Fruit fly (Drosophila melanogaster) whole organism, embryonic: Measurements from ENCODE around the gene Sgs1.

ENCODE experiments used
- ATbp ChIP-seq: fragments of 200-800 bp; sonication (Bioruptor generic); optimal IDR thresholded peaks from 2 replicates; lab custom pipeline; 2017; ENCODE audit warnings: missing biosample characterization, mild to moderate bottlenecking, missing genetic modification characterization, missing genetic modification reagents
- CG10543 ChIP-seq: fragments of 200-800 bp; sonication (Bioruptor generic); optimal IDR thresholded peaks from 3 replicates; lab custom pipeline; 2017; ENCODE audit warnings: missing biosample characterization, mild to moderate bottlenecking, missing genetic modification characterization, moderate library complexity
- CG15479 ChIP-seq: fragments of 200-800 bp; sonication (Bioruptor generic); optimal IDR thresholded peaks from 3 replicates; lab custom pipeline; 2019; ENCODE audit warnings: missing biosample characterization, mild to moderate bottlenecking, missing genetic modification characterization, moderate library complexity
- CG16779 ChIP-seq: fragments of 200-800 bp; sonication (Bioruptor generic); IDR thresholded peaks from 2 replicates; pipeline ENCODE4 v1.3.6; 2022; ENCODE audit warnings: missing biosample characterization, missing genetic modification characterization
- CG3163 ChIP-seq: fragments of 200-800 bp; sonication (Bioruptor generic); optimal IDR thresholded peaks from 3 replicates; lab custom pipeline; 2016; ENCODE audit warnings: missing biosample characterization, missing genetic modification characterization
- CG3995 ChIP-seq: fragments of 200-800 bp; sonication (Bioruptor generic); optimal IDR thresholded peaks from 3 replicates; lab custom pipeline; 2016; ENCODE audit warnings: missing biosample characterization, missing genetic modification characterization
- CG43689 ChIP-seq: fragments of 200-800 bp; sonication (Bioruptor generic); IDR thresholded peaks from 2 replicates; pipeline ENCODE4 v1.3.6; 2022; ENCODE audit warnings: missing biosample characterization, missing genetic modification characterization
- CG5953 ChIP-seq: fragments of 200-800 bp; sonication (Bioruptor generic); IDR thresholded peaks from 2 replicates; pipeline ENCODE4 v1.3.6; 2022; ENCODE audit warnings: missing biosample characterization, missing genetic modification characterization
- CTCF ChIP-seq: fragments of 200-800 bp; sonication (Bioruptor generic); optimal IDR thresholded peaks from 2 replicates; lab custom pipeline; 2017; ENCODE audit warnings: missing biosample characterization, mild to moderate bottlenecking, missing genetic modification characterization, moderate library complexity
- Dbx ChIP-seq: fragments of 200-800 bp; sonication (Bioruptor generic); IDR thresholded peaks from 3 replicates; pipeline ENCODE4 v1.3.6; 2022; ENCODE audit warnings: missing biosample characterization, missing genetic modification characterization
- Dip3 ChIP-seq: fragments of 200-800 bp; sonication (Bioruptor generic); optimal IDR thresholded peaks from 3 replicates; lab custom pipeline; 2016; ENCODE audit warnings: missing biosample characterization, missing genetic modification characterization
- GATAe ChIP-seq: fragments of 200-800 bp; sonication (Bioruptor generic); conservative IDR thresholded peaks from 2 replicates; pipeline ENCODE4 v1.3.6; 2022; ENCODE audit warnings: missing biosample characterization, missing genetic modification characterization
- Lhr ChIP-seq: fragments of 200-800 bp; sonication (Bioruptor generic); optimal IDR thresholded peaks from 3 replicates; lab custom pipeline; 2017; ENCODE audit warnings: mild to moderate bottlenecking, missing biosample characterization, missing genetic modification reagents, missing genetic modification characterization
- Med ChIP-seq: fragments of 200-800 bp; sonication (Bioruptor generic); peaks from one replicate; lab custom pipeline; 2016; ENCODE audit warnings: missing biosample characterization, missing genetic modification characterization, mild to moderate bottlenecking, inconsistent platforms, moderate library complexity
- Nf-YB ChIP-seq: fragments of 200-800 bp; sonication (Bioruptor generic); optimal IDR thresholded peaks from 3 replicates; lab custom pipeline; 2019; ENCODE audit warnings: missing biosample characterization, mild to moderate bottlenecking, missing genetic modification characterization, moderate library complexity
- Sin3A ChIP-seq: fragments of >200 bp; optimal IDR thresholded peaks from 2 replicates; lab custom pipeline; 2018
- Six4 ChIP-seq: fragments of 200-800 bp; sonication (Bioruptor generic); optimal IDR thresholded peaks from 2 replicates; lab custom pipeline; 2016; ENCODE audit warnings: missing biosample characterization, missing genetic modification characterization
- abd-A ChIP-seq: fragments of 200-800 bp; sonication (Bioruptor generic); optimal IDR thresholded peaks from 3 replicates; lab custom pipeline; 2019; ENCODE audit warnings: missing biosample characterization, mild to moderate bottlenecking, missing genetic modification characterization, moderate library complexity
- amos ChIP-seq: fragments of 200-800 bp; sonication (Bioruptor generic); IDR thresholded peaks from 2 replicates; pipeline ENCODE4 v1.3.6; 2022; ENCODE audit warnings: missing biosample characterization, missing genetic modification characterization; ENCODE audit not compliant: partially characterized antibody
- aop ChIP-seq: fragments of 200-800 bp; sonication (Bioruptor generic); IDR thresholded peaks from 2 replicates; pipeline ENCODE4 v1.3.6; 2022; ENCODE audit warnings: missing biosample characterization, missing genetic modification characterization
- bbx ChIP-seq: fragments of 200-800 bp; sonication (Bioruptor generic); IDR thresholded peaks from 2 replicates; pipeline ENCODE4 v1.3.6; 2022; ENCODE audit warnings: missing biosample characterization, missing genetic modification characterization; ENCODE audit not compliant: partially characterized antibody
- cas ChIP-seq: fragments of 200-800 bp; sonication (Bioruptor generic); IDR thresholded peaks from 2 replicates; pipeline ENCODE4 v1.3.6; 2022; ENCODE audit warnings: missing biosample characterization, missing genetic modification characterization
- cwo ChIP-seq: fragments of 200-800 bp; sonication (Bioruptor generic); optimal IDR thresholded peaks from 3 replicates; lab custom pipeline; 2017; ENCODE audit warnings: missing biosample characterization, missing genetic modification characterization, mild to moderate bottlenecking, moderate library complexity, missing genetic modification reagents
- da ChIP-seq: fragments of 200-800 bp; sonication (Bioruptor generic); optimal IDR thresholded peaks from 2 replicates; lab custom pipeline; 2016; ENCODE audit warnings: missing biosample characterization, missing genetic modification characterization
- eve ChIP-seq, 2 experiments: fragments of >200 bp; optimal IDR thresholded peaks; 2 replicates each; lab custom pipeline; 2017; ENCODE audit warnings: missing biosample characterization in 2 of 2, missing genetic modification characterization in 2 of 2
- exex ChIP-seq: fragments of 200-800 bp; sonication (Bioruptor generic); optimal IDR thresholded peaks from 4 replicates; lab custom pipeline; 2018; ENCODE audit warnings: missing biosample characterization, mild to moderate bottlenecking, missing genetic modification characterization, moderate library complexity
- fd102C ChIP-seq: fragments of 200-800 bp; sonication (Bioruptor generic); optimal IDR thresholded peaks from 2 replicates; lab custom pipeline; 2018; ENCODE audit warnings: missing biosample characterization, mild to moderate bottlenecking, missing genetic modification characterization, moderate library complexity
- fd3F ChIP-seq: fragments of 200-800 bp; sonication (Bioruptor generic); optimal IDR thresholded peaks from 2 replicates; lab custom pipeline; 2018; ENCODE audit warnings: missing biosample characterization, mild to moderate bottlenecking, missing genetic modification characterization, moderate library complexity
- ftz-f1 ChIP-seq: fragments of 200-800 bp; sonication (Bioruptor generic); optimal IDR thresholded peaks from 2 replicates; lab custom pipeline; 2016; ENCODE audit warnings: missing biosample characterization, missing genetic modification characterization
- gem ChIP-seq: fragments of 200-800 bp; sonication (Bioruptor generic); optimal IDR thresholded peaks from 2 replicates; lab custom pipeline; 2019; ENCODE audit warnings: missing biosample characterization, mild to moderate bottlenecking, missing genetic modification characterization, moderate library complexity
- grn ChIP-seq: fragments of 200-800 bp; sonication (Bioruptor generic); optimal IDR thresholded peaks from 3 replicates; lab custom pipeline; 2017; ENCODE audit warnings: missing biosample characterization, missing genetic modification characterization
- gt ChIP-seq: fragments of 200-800 bp; sonication (Bioruptor generic); IDR thresholded peaks from 2 replicates; pipeline ENCODE4 v1.3.6; 2022; ENCODE audit warnings: missing biosample characterization, missing genetic modification characterization
- kah ChIP-seq: fragments of 200-800 bp; sonication (Bioruptor generic); optimal IDR thresholded peaks from 2 replicates; lab custom pipeline; 2018; ENCODE audit warnings: missing biosample characterization, mild to moderate bottlenecking, missing genetic modification characterization
- ken ChIP-seq: fragments of 200-800 bp; sonication (Bioruptor generic); IDR thresholded peaks from 3 replicates; pipeline ENCODE4 v1.3.6; 2022; ENCODE audit warnings: missing biosample characterization, missing genetic modification characterization
- lilli ChIP-seq: fragments of 200-800 bp; sonication (Bioruptor generic); optimal IDR thresholded peaks from 3 replicates; lab custom pipeline; 2016; ENCODE audit warnings: missing biosample characterization, missing genetic modification characterization
- lola ChIP-seq, 3 experiments: fragments of >200 bp in 2 of 3; fragments of 200-800 bp in 1 of 3; sonication (Bioruptor generic) in 1 of 3; optimal IDR thresholded peaks; 2 replicates each; lab custom pipeline; 2017 to 2019; ENCODE audit warnings: missing biosample characterization in 3 of 3, missing genetic modification characterization in 3 of 3, mild to moderate bottlenecking in 1 of 3, moderate library complexity in 1 of 3
- mirr ChIP-seq: fragments of 200-800 bp; sonication (Bioruptor generic); optimal IDR thresholded peaks from 3 replicates; lab custom pipeline; 2018; ENCODE audit warnings: missing biosample characterization, mild to moderate bottlenecking, missing genetic modification characterization
- nmo ChIP-seq: fragments of 200-800 bp; sonication (Bioruptor generic); optimal IDR thresholded peaks from 2 replicates; lab custom pipeline; 2018; ENCODE audit warnings: missing biosample characterization, mild to moderate bottlenecking, missing genetic modification characterization, moderate library complexity
- onecut ChIP-seq: fragments of 200-800 bp; sonication (Bioruptor generic); IDR thresholded peaks from 2 replicates; pipeline ENCODE4 v1.3.6; 2022; ENCODE audit warnings: missing biosample characterization, missing genetic modification characterization
- pita ChIP-seq: fragments of 200-800 bp; sonication (Bioruptor generic); optimal IDR thresholded peaks from 2 replicates; lab custom pipeline; 2017; ENCODE audit warnings: missing biosample characterization, mild to moderate bottlenecking, missing genetic modification characterization
- row ChIP-seq: fragments of 200-800 bp; sonication (Bioruptor generic); IDR thresholded peaks from 3 replicates; pipeline ENCODE4 v1.3.6; 2022; ENCODE audit warnings: missing biosample characterization, missing genetic modification characterization
- scrt ChIP-seq: fragments of 200-800 bp; sonication (Bioruptor generic); optimal IDR thresholded peaks from 2 replicates; lab custom pipeline; 2018; ENCODE audit warnings: missing biosample characterization, mild to moderate bottlenecking, missing genetic modification characterization, moderate library complexity
- sd ChIP-seq: fragments of 200-800 bp; sonication (Bioruptor generic); optimal IDR thresholded peaks from 3 replicates; lab custom pipeline; 2018; ENCODE audit warnings: missing biosample characterization, mild to moderate bottlenecking, missing genetic modification characterization, moderate library complexity
- sens ChIP-seq: fragments of 200-800 bp; sonication (Bioruptor generic); peaks from one replicate; lab custom pipeline; 2016; ENCODE audit warnings: missing biosample characterization, missing genetic modification characterization
- sqz ChIP-seq: fragments of 200-800 bp; sonication (Bioruptor generic); optimal IDR thresholded peaks from 3 replicates; lab custom pipeline; 2018; ENCODE audit warnings: missing biosample characterization, mild to moderate bottlenecking, missing genetic modification characterization
- sug ChIP-seq: fragments of 200-800 bp; optimal IDR thresholded peaks from 2 replicates; lab custom pipeline; 2019; ENCODE audit warnings: missing biosample characterization, mild to moderate bottlenecking, missing genetic modification characterization, moderate library complexity

Sgs1 gene

dm6 chr2L:4891914-4892469 lies 45.2 kb upstream of the Sgs1 start, which contains the start of gene CG3036 (continued):
- TF ChIP-seq row (peak; percentile 6; the same call in 1 of the 3 replicates), nmo (GFP tag; lab: Kevin White, UChicago) (peak; percentile 29), cas (GFP tag; lab: Robert Waterston, UW) (no peak)
- TF ChIP-seq, all 482 proteins: peak for 202

- TF ChIP-seq sug (peak; percentile 32), scrt (GFP tag; lab: Kevin White, UChicago) (no peak), grn (peak; percentile 81), Sin3A (lab: Kevin White, UChicago) (no peak), CG15479 (GFP tag; lab: Kevin White, UChicago) (peak; percentile 36), Dip3 (GFP tag; lab: Kevin White, UChicago) (no peak), mirr (GFP tag; lab: Kevin White, UChicago) (peak; percentile 30), CG3995 (no peak), sd (tag; lab: Kevin White, UChicago) (peak; percentile 9), amos (GFP tag; lab: Robert Waterston, UW) (no peak), lilli (GFP tag; lab: Kevin White, UChicago) (no peak), exex (tag; lab: Kevin White, UChicago) (peak; percentile 55), cwo (GFP tag; lab: Kevin White, UChicago) (peak; percentile 83), GATAe (GFP tag; lab: Robert Waterston, UW) (peak; percentile 33; the same call in 1 of the 2 replicates), bbx (GFP tag; lab: Robert Waterston, UW) (no peak), fd102C (GFP tag; lab: Kevin White, UChicago) (no peak), eve (GFP tag; optimal IDR thresholded peaks at IDR 0.05; lab: Kevin White, UChicago) (peak in 1 of 2 experiments; percentile 32), sqz (GFP tag; lab: Kevin White, UChicago) (no peak), CG3163 (GFP tag; lab: Kevin White, UChicago) (no peak), CTCF (no peak), da (GFP tag; lab: Kevin White, UChicago) (no peak)
- TF ChIP-seq, all 482 proteins: peak for 9
Measured at dm6 chr2L:4893612-4894011, 43.6 kb upstream of the Sgs1 start.

dm6 chr2L:4895902-4896301 lies 41.3 kb upstream of the Sgs1 start:
- TF ChIP-seq Nf-YB (peak; percentile 6), aop (no peak), CG5953 (GFP tag; lab: Robert Waterston, UW) (no peak), ken (GFP tag; lab: Robert Waterston, UW) (no peak), Med (GFP tag; lab: Kevin White, UChicago) (peak; percentile 14)

dm6 chr2L:4896484-4897205 lies 40.6 kb upstream of the Sgs1 start:
- peak; percentile 58 for TF ChIP-seq sens (GFP tag; lab: Kevin White, UChicago)
- TF ChIP-seq Lhr (GFP tag; lab: Kevin White, UChicago), result no peak
- TF ChIP-seq CG10543, result peak; percentile 20
- TF ChIP-seq kah (GFP tag; lab: Kevin White, UChicago), result no peak
- no peak for TF ChIP-seq CG43689
- TF ChIP-seq fd3F (GFP tag; lab: Kevin White, UChicago), result no peak
- TF ChIP-seq gem (tag; lab: Kevin White, UChicago), result peak; percentile 58
- no peak for TF ChIP-seq ATbp (GFP tag; lab: Kevin White, UChicago)
- peak; percentile 30 for TF ChIP-seq abd-A (tag; lab: Kevin White, UChicago)
- TF ChIP-seq gt (GFP tag; lab: Robert Waterston, UW), result no peak
- no peak for TF ChIP-seq CG16779 (GFP tag; lab: Robert Waterston, UW)
- no peak for TF ChIP-seq lola (GFP tag; optimal IDR thresholded peaks at IDR 0.05; lab: Kevin White, UChicago)
- no peak for TF ChIP-seq sd (tag; lab: Kevin White, UChicago)
- no peak for TF ChIP-seq Dbx (GFP tag; lab: Robert Waterston, UW)
- no peak for TF ChIP-seq onecut (GFP tag; lab: Robert Waterston, UW)
- no peak for TF ChIP-seq Six4 (GFP tag; lab: Kevin White, UChicago)
- TF ChIP-seq ftz-f1 (GFP tag; lab: Kevin White, UChicago), result peak; percentile 8
- TF ChIP-seq cwo (GFP tag; lab: Kevin White, UChicago), result peak; percentile 58
- no peak for TF ChIP-seq pita (GFP tag; lab: Kevin White, UChicago)
